Worm (Caenorhabditis elegans) whole organism, late embryonic: ENCODE results near the gene R05C11.2.
A peak's percentile ranks its signal among the peaks of the same experiment; 100 is the strongest.

Experiments used
- C08G9.2 ChIP-seq: sonication (generic microtip); optimal IDR thresholded peaks from 2 replicates; lab custom pipeline; 2016; ENCODE audit warnings: mild to moderate bottlenecking, missing genetic modification characterization, moderate library complexity, missing compliant biosample characterization
- F13H6.1 ChIP-seq: sonication (generic microtip); optimal IDR thresholded peaks from 2 replicates; lab custom pipeline; 2016; ENCODE audit warnings: missing genetic modification characterization, missing compliant biosample characterization
- K02D7.2 ChIP-seq: sonication (generic microtip); optimal IDR thresholded peaks from 2 replicates; lab custom pipeline; 2017; ENCODE audit warnings: mild to moderate bottlenecking, missing genetic modification characterization, missing compliant biosample characterization
- T23F11.4 ChIP-seq: fragments of 200-800 bp; sonication (Bioruptor generic); optimal IDR thresholded peaks from 2 replicates; lab custom pipeline; 2018; ENCODE audit warnings: mild to moderate bottlenecking, missing genetic modification characterization, missing compliant biosample characterization
- Y22D7AL.16 ChIP-seq: sonication (generic microtip); optimal IDR thresholded peaks from 2 replicates; lab custom pipeline; 2016; ENCODE audit warnings: missing genetic modification characterization, missing compliant biosample characterization
- ama-1 ChIP-seq: fragments of 150-350 bp; optimal IDR thresholded peaks from 2 replicates; lab custom pipeline; 2014
- ceh-14 ChIP-seq: sonication (generic microtip); optimal IDR thresholded peaks from 2 replicates; lab custom pipeline; 2016; ENCODE audit warnings: missing genotype, missing genetic modification characterization, missing compliant biosample characterization
- ceh-19 ChIP-seq: fragments of 200-800 bp; sonication (Bioruptor generic); optimal IDR thresholded peaks from 2 replicates; lab custom pipeline; 2018; ENCODE audit warnings: mild to moderate bottlenecking, missing genetic modification characterization, missing compliant biosample characterization
- ceh-2 ChIP-seq: sonication (generic microtip); optimal IDR thresholded peaks from 2 replicates; lab custom pipeline; 2016; ENCODE audit warnings: missing genotype, missing genetic modification characterization, missing compliant biosample characterization
- ceh-24 ChIP-seq: sonication (generic microtip); optimal IDR thresholded peaks from 2 replicates; lab custom pipeline; 2016; ENCODE audit warnings: mild to moderate bottlenecking, missing genetic modification characterization, missing compliant biosample characterization
- ceh-31 ChIP-seq: sonication (generic microtip); optimal IDR thresholded peaks from 2 replicates; lab custom pipeline; 2016; ENCODE audit warnings: missing genetic modification characterization, missing compliant biosample characterization
- ceh-34 ChIP-seq: sonication (generic microtip); optimal IDR thresholded peaks from 2 replicates; lab custom pipeline; 2016; ENCODE audit warnings: mild to moderate bottlenecking, missing genetic modification characterization, missing compliant biosample characterization
- ceh-45 ChIP-seq: fragments of 200-800 bp; sonication (Bioruptor generic); IDR thresholded peaks from 2 replicates; pipeline ENCODE4 v1.3.6; 2022; ENCODE audit warnings: missing genetic modification reagents, missing genetic modification characterization, missing compliant biosample characterization
- ceh-48 ChIP-seq: sonication (generic microtip); optimal IDR thresholded peaks from 2 replicates; lab custom pipeline; 2016; ENCODE audit warnings: missing genetic modification characterization, inconsistent platforms, missing compliant biosample characterization
- ceh-6 ChIP-seq: fragments of 200-800 bp; sonication (Bioruptor generic); optimal IDR thresholded peaks from 2 replicates; lab custom pipeline; 2018; ENCODE audit warnings: mild to moderate bottlenecking, missing genetic modification characterization, missing compliant biosample characterization
- dve-1 ChIP-seq: sonication (generic microtip); optimal IDR thresholded peaks from 2 replicates; lab custom pipeline; 2017; ENCODE audit warnings: antibody characterized with exemption, mild to moderate bottlenecking, missing genetic modification characterization, missing compliant biosample characterization
- elt-2 ChIP-seq: sonication (generic microtip); optimal IDR thresholded peaks from 2 replicates; lab custom pipeline; 2016; ENCODE audit warnings: missing genetic modification reagents, missing genetic modification characterization, missing compliant biosample characterization
- elt-4 ChIP-seq: sonication (generic microtip); optimal IDR thresholded peaks from 2 replicates; lab custom pipeline; 2016; ENCODE audit warnings: missing genetic modification characterization, missing compliant biosample characterization
- ets-4 ChIP-seq: sonication (generic microtip); optimal IDR thresholded peaks from 2 replicates; lab custom pipeline; 2016; ENCODE audit warnings: missing genetic modification characterization, missing compliant biosample characterization
- gmeb-2 ChIP-seq: sonication (generic microtip); optimal IDR thresholded peaks from 2 replicates; lab custom pipeline; 2016; ENCODE audit warnings: missing genetic modification characterization, inconsistent platforms, missing compliant biosample characterization
- hlh-13 ChIP-seq: fragments of 200-800 bp; sonication (Bioruptor generic); optimal IDR thresholded peaks from 2 replicates; lab custom pipeline; 2018; ENCODE audit warnings: mild to moderate bottlenecking, missing genetic modification characterization, missing compliant biosample characterization
- hlh-8 ChIP-seq: sonication (generic microtip); optimal IDR thresholded peaks from 2 replicates; lab custom pipeline; 2016; ENCODE audit warnings: missing genotype, missing genetic modification characterization, missing compliant biosample characterization
- lim-6 ChIP-seq: sonication (generic microtip); optimal IDR thresholded peaks from 2 replicates; lab custom pipeline; 2016; ENCODE audit warnings: missing genetic modification characterization, missing compliant biosample characterization
- lin-11 ChIP-seq: fragments of 200-800 bp; sonication (Bioruptor generic); optimal IDR thresholded peaks from 2 replicates; lab custom pipeline; 2018; ENCODE audit warnings: mild to moderate bottlenecking, missing genetic modification characterization, missing compliant biosample characterization
- madf-2 ChIP-seq: sonication (generic microtip); optimal IDR thresholded peaks from 2 replicates; lab custom pipeline; 2017; ENCODE audit warnings: missing genetic modification characterization, missing compliant biosample characterization
- nfya-1 ChIP-seq: sonication (generic microtip); optimal IDR thresholded peaks from 2 replicates; lab custom pipeline; 2017; ENCODE audit warnings: missing genetic modification characterization, mild to moderate bottlenecking, missing compliant biosample characterization, antibody characterized with exemption, moderate library complexity
- npax-4 ChIP-seq: sonication (generic microtip); optimal IDR thresholded peaks from 2 replicates; lab custom pipeline; 2016; ENCODE audit warnings: missing genetic modification characterization, missing compliant biosample characterization
- odd-2 ChIP-seq: sonication (generic microtip); optimal IDR thresholded peaks from 2 replicates; lab custom pipeline; 2017; ENCODE audit warnings: antibody characterized with exemption, mild to moderate bottlenecking, missing genetic modification characterization, missing compliant biosample characterization
- pag-3 ChIP-seq: sonication (generic microtip); optimal IDR thresholded peaks from 2 replicates; lab custom pipeline; 2016; ENCODE audit warnings: missing compliant biosample characterization, missing genetic modification characterization, borderline replicate concordance
- pax-1 ChIP-seq: fragments of 150-350 bp; optimal IDR thresholded peaks from 2 replicates; lab custom pipeline; 2014; ENCODE audit warnings: missing biosample characterization, missing genetic modification characterization
- pha-2 ChIP-seq: sonication (generic microtip); optimal IDR thresholded peaks from 2 replicates; lab custom pipeline; 2017; ENCODE audit warnings: mild to moderate bottlenecking, missing genetic modification characterization, missing compliant biosample characterization
- pqm-1 ChIP-seq: sonication (generic microtip); optimal IDR thresholded peaks from 2 replicates; lab custom pipeline; 2016; ENCODE audit warnings: missing genetic modification characterization, missing compliant biosample characterization
- pros-1 ChIP-seq: fragments of 150-350 bp; optimal IDR thresholded peaks from 2 replicates; lab custom pipeline; 2014; ENCODE audit warnings: missing biosample characterization, missing genetic modification reagents, missing genetic modification characterization
- ref-2 ChIP-seq: sonication (generic microtip); optimal IDR thresholded peaks from 2 replicates; lab custom pipeline; 2016; ENCODE audit warnings: missing genetic modification characterization, missing compliant biosample characterization
- sdc-2 ChIP-seq: sonication (generic microtip); optimal IDR thresholded peaks from 2 replicates; lab custom pipeline; 2016; ENCODE audit warnings: missing genotype, missing genetic modification characterization, missing compliant biosample characterization
- sox-2 ChIP-seq: fragments of 200-800 bp; sonication (Bioruptor generic); IDR thresholded peaks from 2 replicates; pipeline ENCODE4 v1.3.6; 2022; ENCODE audit warnings: missing genetic modification reagents, missing genetic modification characterization, missing compliant biosample characterization
- sox-4 ChIP-seq: sonication (generic microtip); optimal IDR thresholded peaks from 2 replicates; lab custom pipeline; 2017; ENCODE audit warnings: mild to moderate bottlenecking, missing genetic modification characterization, inconsistent platforms, missing compliant biosample characterization
- syd-9 ChIP-seq: sonication (generic microtip); optimal IDR thresholded peaks from 2 replicates; lab custom pipeline; 2016; ENCODE audit warnings: mild to moderate bottlenecking, missing genetic modification characterization, moderate library complexity, missing compliant biosample characterization
- tbx-2 ChIP-seq: sonication (generic microtip); optimal IDR thresholded peaks from 2 replicates; lab custom pipeline; 2016; ENCODE audit warnings: missing genetic modification characterization, missing compliant biosample characterization
- tbx-7 ChIP-seq: sonication (generic microtip); optimal IDR thresholded peaks from 2 replicates; lab custom pipeline; 2016; ENCODE audit warnings: missing genotype, missing genetic modification characterization, missing compliant biosample characterization
- unc-3 ChIP-seq, 2 experiments: fragments of 200-800 bp in 1 of 2; sonication (Bioruptor generic) in 1 of 2; sonication (generic microtip) in 1 of 2; conservative IDR thresholded peaks in 1 of 2; optimal IDR thresholded peaks in 1 of 2; 2 replicates each; pipeline versions ENCODE4 v1.3.6 to Lab custom; 2016 to 2022; ENCODE audit warnings: missing compliant biosample characterization in 2 of 2, missing genetic modification characterization in 2 of 2, missing genetic modification reagents in 1 of 2
- unc-42 ChIP-seq: sonication (generic microtip); optimal IDR thresholded peaks from 2 replicates; lab custom pipeline; 2016; ENCODE audit warnings: missing genotype, missing genetic modification characterization, missing compliant biosample characterization
- unc-55 ChIP-seq: sonication (generic microtip); optimal IDR thresholded peaks from 2 replicates; lab custom pipeline; 2017; ENCODE audit warnings: missing biosample characterization, missing genetic modification reagents, missing genetic modification characterization
- zip-5 ChIP-seq: sonication (generic microtip); optimal IDR thresholded peaks from 2 replicates; lab custom pipeline; 2016; ENCODE audit warnings: missing genetic modification characterization, missing compliant biosample characterization

R05C11.2 gene

ce11 chrIV:2032946-2033411 is 25.9 kb downstream of the R05C11.2 start, which contains the start of gene cpsf-1 (continued):
- TF ChIP-seq lim-6, result peak; percentile 80
- no peak for TF ChIP-seq hlh-13 (GFP tag; lab: Kevin White, UChicago)
- TF ChIP-seq madf-2 (tag; lab: Kevin White, UChicago), result peak; percentile 62
- TF ChIP-seq unc-3 (GFP tag; conservative IDR thresholded peaks at IDR 0.05; lab: Robert Waterston, UW), result peak; percentile 42; the same call in 1 of the 2 replicates
- peak; percentile 5 for TF ChIP-seq unc-3 (tag; optimal IDR thresholded peaks at IDR 0.05; lab: Kevin White, UChicago)
- peak; percentile 41 for TF ChIP-seq K02D7.2 (tag; lab: Kevin White, UChicago)
- peak; percentile 76 for TF ChIP-seq hlh-8 (tag; lab: Kevin White, UChicago)
- TF ChIP-seq syd-9 (tag; lab: Kevin White, UChicago), result peak; percentile 7
- peak; percentile 87 for TF ChIP-seq ets-4 (tag; lab: Kevin White, UChicago)
- peak; percentile 80 for TF ChIP-seq tbx-7 (tag; lab: Kevin White, UChicago)
- peak; percentile 34 for TF ChIP-seq ceh-19 (GFP tag; lab: Kevin White, UChicago)
- no peak for TF ChIP-seq npax-4 (tag; lab: Kevin White, UChicago)
- no peak for TF ChIP-seq sdc-2
- peak; percentile 34 for TF ChIP-seq gmeb-2 (tag; lab: Kevin White, UChicago)
- peak; percentile 50 for TF ChIP-seq unc-55 (GFP tag; lab: Kevin White, UChicago)
- no peak for TF ChIP-seq sox-2 (GFP tag; lab: Robert Waterston, UW)
- TF ChIP-seq elt-4 (tag; lab: Kevin White, UChicago), result no peak
- peak; percentile 84 for TF ChIP-seq ceh-2
- TF ChIP-seq nfya-1 (tag; lab: Kevin White, UChicago), result peak; percentile 75
- peak; percentile 65 for TF ChIP-seq ceh-34 (tag; lab: Kevin White, UChicago)
- TF ChIP-seq pag-3 (tag; lab: Kevin White, UChicago), result no peak
- TF ChIP-seq ref-2 (tag; lab: Kevin White, UChicago), result no peak
- TF ChIP-seq C08G9.2, result peak; percentile 91
- TF ChIP-seq ceh-14 (tag; lab: Kevin White, UChicago), result peak; percentile 89
- peak; percentile 54 for TF ChIP-seq dve-1 (tag; lab: Kevin White, UChicago)
- peak; percentile 9 for TF ChIP-seq ceh-48
- TF ChIP-seq F13H6.1 (tag; lab: Kevin White, UChicago), result peak; percentile 78
- no peak for TF ChIP-seq pax-1 (tag; lab: Kevin White, UChicago)
- TF ChIP-seq tbx-2 (tag; lab: Kevin White, UChicago), result peak; percentile 94
- no peak for TF ChIP-seq Y22D7AL.16 (tag; lab: Kevin White, UChicago)
- peak; percentile 76 for TF ChIP-seq unc-42 (tag; lab: Kevin White, UChicago)
- TF ChIP-seq elt-2 (tag; lab: Kevin White, UChicago), result peak; percentile 73
- no peak for TF ChIP-seq ama-1 (lab: Kevin White, UChicago)
- no peak for TF ChIP-seq pros-1
- peak; percentile 7 for TF ChIP-seq lin-11 (tag; lab: Kevin White, UChicago)
- TF ChIP-seq ceh-6 (GFP tag; lab: Kevin White, UChicago), result no peak
- peak; percentile 87 for TF ChIP-seq zip-5 (tag; lab: Kevin White, UChicago)
- TF ChIP-seq T23F11.4, result no peak
- TF ChIP-seq odd-2 (tag; lab: Kevin White, UChicago), result no peak
- peak; percentile 97 for TF ChIP-seq ceh-31 (tag; lab: Kevin White, UChicago)
- TF ChIP-seq ceh-45 (GFP tag; lab: Robert Waterston, UW), result no peak
- TF ChIP-seq pha-2 (tag; lab: Kevin White, UChicago), result no peak
- no peak for TF ChIP-seq ceh-24 (tag; lab: Kevin White, UChicago)
- peak; percentile 47 for TF ChIP-seq pqm-1
- peak; percentile 12 for TF ChIP-seq sox-4 (tag; lab: Kevin White, UChicago)
